Fruit fly (Drosophila melanogaster) whole organism, embryonic: Measurements from ENCODE around the gene CG10628.

ENCODE experiments used
- Bgb ChIP-seq: fragments of 200-800 bp; sonication (Bioruptor generic); IDR thresholded peaks from 2 replicates; pipeline ENCODE4 v1.3.6; 2022; ENCODE audit warnings: missing biosample characterization, missing genetic modification characterization; ENCODE audit not compliant: partially characterized antibody
- CG11723 ChIP-seq: fragments of 200-800 bp; sonication (Bioruptor generic); optimal IDR thresholded peaks from 2 replicates; lab custom pipeline; 2017; ENCODE audit warnings: missing biosample characterization, mild to moderate bottlenecking, missing genetic modification characterization
- CG12155 ChIP-seq: fragments of 200-800 bp; sonication (Bioruptor generic); optimal IDR thresholded peaks from 3 replicates; lab custom pipeline; 2016; ENCODE audit warnings: missing biosample characterization, missing genetic modification characterization
- CG1233 ChIP-seq: fragments of 200-800 bp; sonication (Bioruptor generic); optimal IDR thresholded peaks from 4 replicates; lab custom pipeline; 2018; ENCODE audit warnings: missing biosample characterization, mild to moderate bottlenecking, missing genetic modification characterization
- CG12659 ChIP-seq: fragments of 200-800 bp; sonication (Bioruptor generic); optimal IDR thresholded peaks from 3 replicates; lab custom pipeline; 2017; ENCODE audit warnings: mild to moderate bottlenecking, missing biosample characterization, missing genetic modification reagents, missing genetic modification characterization
- CG18599 ChIP-seq: fragments of 200-800 bp; sonication (Bioruptor generic); optimal IDR thresholded peaks from 3 replicates; lab custom pipeline; 2017; ENCODE audit warnings: missing biosample characterization, missing genetic modification characterization, mild to moderate bottlenecking, moderate library complexity, missing genetic modification reagents
- CG2129 ChIP-seq: fragments of 200-800 bp; sonication (Bioruptor generic); IDR thresholded peaks from 2 replicates; pipeline ENCODE4 v1.3.6; 2022; ENCODE audit warnings: missing biosample characterization, missing genetic modification characterization; ENCODE audit not compliant: partially characterized antibody
- CG2889 ChIP-seq: fragments of 200-800 bp; sonication (Bioruptor generic); IDR thresholded peaks from 3 replicates; pipeline ENCODE4 v1.3.6; 2022; ENCODE audit warnings: missing biosample characterization, missing genetic modification characterization
- CG4854 ChIP-seq: fragments of 200-800 bp; sonication (Bioruptor generic); optimal IDR thresholded peaks from 2 replicates; lab custom pipeline; 2016; ENCODE audit warnings: missing biosample characterization, missing genetic modification characterization, inconsistent platforms
- CG6272 ChIP-seq: fragments of 200-800 bp; sonication (Bioruptor generic); IDR thresholded peaks from 2 replicates; pipeline ENCODE4 v1.3.6; 2022; ENCODE audit warnings: missing biosample characterization, missing genetic modification characterization
- CG6765 ChIP-seq: fragments of 200-800 bp; sonication (Bioruptor generic); optimal IDR thresholded peaks from 3 replicates; lab custom pipeline; 2017; ENCODE audit warnings: missing biosample characterization, mild to moderate bottlenecking, missing genetic modification characterization
- CG7556 ChIP-seq: fragments of 200-800 bp; sonication (Bioruptor generic); optimal IDR thresholded peaks from 2 replicates; lab custom pipeline; 2017; ENCODE audit warnings: missing biosample characterization, mild to moderate bottlenecking, missing genetic modification characterization
- CG8359 ChIP-seq: fragments of 200-800 bp; sonication (Bioruptor generic); optimal IDR thresholded peaks from 2 replicates; lab custom pipeline; 2017; ENCODE audit warnings: missing biosample characterization, mild to moderate bottlenecking, missing genetic modification characterization, borderline replicate concordance
- CoRest ChIP-seq: fragments of 200-800 bp; sonication (Bioruptor generic); optimal IDR thresholded peaks from 3 replicates; lab custom pipeline; 2018; ENCODE audit warnings: missing biosample characterization, mild to moderate bottlenecking, missing genetic modification characterization, moderate library complexity
- D ChIP-seq, 2 experiments: fragments of 200-800 bp in 1 of 2; fragments of >200 bp in 1 of 2; sonication (Bioruptor generic) in 1 of 2; optimal IDR thresholded peaks; 2 replicates in 1 of 2; 3 replicates in 1 of 2; lab custom pipeline; 2017; ENCODE audit warnings: mild to moderate bottlenecking in 1 of 2, missing biosample characterization in 1 of 2, missing genetic modification characterization in 1 of 2, missing genetic modification reagents in 1 of 2
- Dad ChIP-seq: fragments of 200-800 bp; sonication (Bioruptor generic); optimal IDR thresholded peaks from 3 replicates; lab custom pipeline; 2016; ENCODE audit warnings: missing biosample characterization, missing genetic modification characterization
- Deaf1 ChIP-seq: fragments of 200-800 bp; optimal IDR thresholded peaks from 3 replicates; lab custom pipeline; 2019; ENCODE audit warnings: missing biosample characterization, mild to moderate bottlenecking, missing genetic modification characterization, moderate library complexity
- Doc2 ChIP-seq: fragments of 200-800 bp; sonication (Bioruptor generic); IDR thresholded peaks from 2 replicates; pipeline ENCODE4 v1.3.6; 2022; ENCODE audit warnings: missing biosample characterization, missing genetic modification characterization
- ERR ChIP-seq: fragments of 200-800 bp; sonication (Bioruptor generic); optimal IDR thresholded peaks from 2 replicates; lab custom pipeline; 2016; ENCODE audit warnings: missing biosample characterization, missing genetic modification characterization
- Fer3 ChIP-seq: fragments of 200-800 bp; sonication (Bioruptor generic); optimal IDR thresholded peaks from 2 replicates; lab custom pipeline; 2018; ENCODE audit warnings: missing biosample characterization, mild to moderate bottlenecking, missing genetic modification characterization, moderate library complexity
- H15 ChIP-seq: fragments of 200-800 bp; sonication (Bioruptor generic); IDR thresholded peaks from 3 replicates; pipeline ENCODE4 v1.3.6; 2022; ENCODE audit warnings: missing biosample characterization, missing genetic modification characterization
- HmgD ChIP-seq: fragments of 200-800 bp; sonication (Bioruptor generic); optimal IDR thresholded peaks from 3 replicates; lab custom pipeline; 2016; ENCODE audit warnings: missing biosample characterization, missing genetic modification characterization
- NC2β ChIP-seq: fragments of 200-800 bp; sonication (Bioruptor generic); optimal IDR thresholded peaks from 2 replicates; lab custom pipeline; 2016; ENCODE audit warnings: missing biosample characterization, missing genetic modification characterization
- Oaz ChIP-seq: fragments of 200-800 bp; sonication (Bioruptor generic); IDR thresholded peaks from 2 replicates; pipeline ENCODE4 v1.3.6; 2022; ENCODE audit warnings: missing biosample characterization, missing genetic modification characterization
- Optix ChIP-seq: fragments of 200-800 bp; sonication (Bioruptor generic); IDR thresholded peaks from 3 replicates; pipeline ENCODE4 v1.3.6; 2022; ENCODE audit warnings: missing biosample characterization, missing genetic modification characterization
- Xbp1 ChIP-seq: fragments of 200-800 bp; sonication (Bioruptor generic); optimal IDR thresholded peaks from 3 replicates; lab custom pipeline; 2016; ENCODE audit warnings: missing biosample characterization, mild to moderate bottlenecking, missing genetic modification characterization
- abd-A ChIP-seq: fragments of 200-800 bp; sonication (Bioruptor generic); optimal IDR thresholded peaks from 3 replicates; lab custom pipeline; 2019; ENCODE audit warnings: missing biosample characterization, mild to moderate bottlenecking, missing genetic modification characterization, moderate library complexity
- bab2 ChIP-seq: fragments of 200-800 bp; sonication (Bioruptor generic); optimal IDR thresholded peaks from 2 replicates; lab custom pipeline; 2016; ENCODE audit warnings: missing biosample characterization, missing genetic modification characterization
- bbx ChIP-seq: fragments of 200-800 bp; sonication (Bioruptor generic); IDR thresholded peaks from 2 replicates; pipeline ENCODE4 v1.3.6; 2022; ENCODE audit warnings: missing biosample characterization, missing genetic modification characterization; ENCODE audit not compliant: partially characterized antibody
- cg ChIP-seq: fragments of 200-800 bp; sonication (Bioruptor generic); optimal IDR thresholded peaks from 3 replicates; lab custom pipeline; 2019; ENCODE audit warnings: missing biosample characterization, mild to moderate bottlenecking, missing genetic modification characterization, moderate library complexity
- corto ChIP-seq: fragments of 200-800 bp; sonication (Bioruptor generic); optimal IDR thresholded peaks from 2 replicates; lab custom pipeline; 2016; ENCODE audit warnings: missing biosample characterization, mild to moderate bottlenecking, missing genetic modification characterization, moderate library complexity
- crol ChIP-seq: fragments of 200-800 bp; sonication (Bioruptor generic); IDR thresholded peaks from 2 replicates; pipeline ENCODE4 v1.3.6; 2022; ENCODE audit warnings: missing biosample characterization, missing genetic modification characterization
- dati ChIP-seq: fragments of 200-800 bp; sonication (Bioruptor generic); IDR thresholded peaks from 2 replicates; pipeline ENCODE4 v1.3.6; 2022; ENCODE audit warnings: missing biosample characterization, missing genetic modification characterization
- disco-r ChIP-seq: fragments of 200-800 bp; sonication (Bioruptor generic); optimal IDR thresholded peaks from 2 replicates; lab custom pipeline; 2016; ENCODE audit warnings: missing biosample characterization, missing genetic modification characterization
- fd3F ChIP-seq: fragments of 200-800 bp; sonication (Bioruptor generic); optimal IDR thresholded peaks from 2 replicates; lab custom pipeline; 2018; ENCODE audit warnings: missing biosample characterization, mild to moderate bottlenecking, missing genetic modification characterization, moderate library complexity
- fd96Cb ChIP-seq: fragments of 200-800 bp; sonication (Bioruptor generic); optimal IDR thresholded peaks from 2 replicates; lab custom pipeline; 2018; ENCODE audit warnings: missing biosample characterization, mild to moderate bottlenecking, missing genetic modification characterization, moderate library complexity
- gro ChIP-seq: fragments of 200-800 bp; sonication (Bioruptor generic); optimal IDR thresholded peaks from 2 replicates; lab custom pipeline; 2016; ENCODE audit warnings: missing biosample characterization, missing genetic modification characterization
- jumu ChIP-seq: fragments of 200-800 bp; sonication (Bioruptor generic); optimal IDR thresholded peaks from 3 replicates; lab custom pipeline; 2016; ENCODE audit warnings: missing biosample characterization, missing genetic modification characterization
- kay ChIP-seq: fragments of 200-800 bp; sonication (Bioruptor generic); optimal IDR thresholded peaks from 2 replicates; lab custom pipeline; 2016; ENCODE audit warnings: missing biosample characterization, missing genetic modification characterization
- lmd ChIP-seq: fragments of 200-800 bp; sonication (Bioruptor generic); IDR thresholded peaks from 2 replicates; pipeline ENCODE4 v1.3.6; 2022; ENCODE audit warnings: missing biosample characterization, missing genetic modification characterization
- maf-S ChIP-seq: fragments of 200-800 bp; sonication (Bioruptor generic); optimal IDR thresholded peaks from 2 replicates; lab custom pipeline; 2016; ENCODE audit warnings: missing biosample characterization, missing genetic modification characterization
- nmo ChIP-seq: fragments of 200-800 bp; sonication (Bioruptor generic); optimal IDR thresholded peaks from 2 replicates; lab custom pipeline; 2018; ENCODE audit warnings: missing biosample characterization, mild to moderate bottlenecking, missing genetic modification characterization, moderate library complexity
- p53 ChIP-seq: fragments of 200-800 bp; sonication (Bioruptor generic); optimal IDR thresholded peaks from 2 replicates; lab custom pipeline; 2016; ENCODE audit warnings: missing biosample characterization, missing genetic modification characterization
- phol ChIP-seq: fragments of 200-800 bp; sonication (Bioruptor generic); optimal IDR thresholded peaks from 3 replicates; lab custom pipeline; 2018; ENCODE audit warnings: missing biosample characterization, mild to moderate bottlenecking, missing genetic modification characterization, moderate library complexity
- pita ChIP-seq: fragments of 200-800 bp; sonication (Bioruptor generic); optimal IDR thresholded peaks from 2 replicates; lab custom pipeline; 2017; ENCODE audit warnings: missing biosample characterization, mild to moderate bottlenecking, missing genetic modification characterization
- sc ChIP-seq, 3 experiments: fragments of >200 bp in 2 of 3; fragments of 200-800 bp in 1 of 3; sonication (Bioruptor generic) in 1 of 3; optimal IDR thresholded peaks; 2 replicates in 2 of 3; 3 replicates in 1 of 3; lab custom pipeline; 2017; ENCODE audit warnings: mild to moderate bottlenecking in 1 of 3, missing biosample characterization in 1 of 3, missing genetic modification characterization in 1 of 3, missing genetic modification reagents in 1 of 3
- shn ChIP-seq: fragments of 200-800 bp; sonication (Bioruptor generic); optimal IDR thresholded peaks from 3 replicates; lab custom pipeline; 2016; ENCODE audit warnings: missing biosample characterization, missing genetic modification characterization
- tna ChIP-seq: fragments of 200-800 bp; sonication (Bioruptor generic); IDR thresholded peaks from 2 replicates; pipeline ENCODE4 v1.3.6; 2022; ENCODE audit warnings: missing biosample characterization, missing genetic modification characterization; ENCODE audit not compliant: partially characterized antibody
- ttk ChIP-seq: fragments of 200-800 bp; sonication (Bioruptor generic); IDR thresholded peaks from 2 replicates; pipeline ENCODE4 v2.1.2; 2022; ENCODE audit warnings: missing biosample characterization, missing genetic modification characterization
- wdn ChIP-seq: fragments of 200-800 bp; sonication (Bioruptor generic); IDR thresholded peaks from 2 replicates; pipeline ENCODE4 v1.3.6; 2022; ENCODE audit warnings: missing biosample characterization, missing genetic modification characterization
- yki ChIP-seq: fragments of >200 bp; optimal IDR thresholded peaks from 3 replicates; lab custom pipeline; 2018

The CG10628 gene

DNA sequence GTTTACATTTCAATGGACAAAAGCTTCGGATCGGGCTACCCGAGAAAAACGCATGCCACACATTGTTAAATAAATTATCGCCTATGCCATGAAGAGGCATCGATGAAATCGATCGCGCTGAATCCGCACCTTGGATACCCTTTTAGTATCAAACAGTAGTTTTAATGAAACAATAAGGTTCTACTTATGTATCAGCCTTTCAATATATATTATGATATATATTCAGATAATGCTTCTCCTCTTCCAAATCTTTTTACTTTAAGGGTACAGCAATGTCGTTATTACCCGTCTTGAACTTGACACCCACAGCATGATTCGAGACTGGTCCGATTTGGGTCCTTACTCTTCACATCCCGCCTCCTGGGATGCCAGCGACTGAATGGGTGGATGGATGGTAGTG is 41.5 kb upstream of the CG10628 start (continued):
- TF ChIP-seq disco-r (GFP tag; lab: Kevin White, UChicago) (no peak), CG18599 (peak; percentile 36), Doc2 (GFP tag; lab: Robert Waterston, UW) (no peak), CG12155 (GFP tag; lab: Kevin White, UChicago) (no peak), p53 (no peak), kay (GFP tag; lab: Kevin White, UChicago) (no peak), ttk (no peak), Dad (no peak), phol (peak; percentile 40), jumu (GFP tag; lab: Kevin White, UChicago) (no peak), wdn (GFP tag; lab: Robert Waterston, UW) (no peak), fd96Cb (tag; lab: Kevin White, UChicago) (peak; percentile 41), pita (GFP tag; lab: Kevin White, UChicago) (no peak), sc (optimal IDR thresholded peaks at IDR 0.05; lab: Kevin White, UChicago) (no peak), sc (GFP tag; optimal IDR thresholded peaks at IDR 0.05; lab: Kevin White, UChicago) (no peak), CoRest (tag; lab: Kevin White, UChicago) (peak; percentile 43), CG8359 (no peak), CG6765 (GFP tag; lab: Kevin White, UChicago) (no peak), shn (GFP tag; lab: Kevin White, UChicago) (no peak), lmd (GFP tag; lab: Robert Waterston, UW) (no peak), Optix (GFP tag; lab: Robert Waterston, UW) (no peak), nmo (peak; percentile 14), dati (GFP tag; lab: Robert Waterston, UW) (no peak), CG4854 (GFP tag; lab: Kevin White, UChicago) (no peak), D (optimal IDR thresholded peaks at IDR 0.05; lab: Kevin White, UChicago) (no peak), D (GFP tag; optimal IDR thresholded peaks at IDR 0.05; lab: Kevin White, UChicago) (peak; percentile 22), CG7556 (GFP tag; lab: Kevin White, UChicago) (peak; percentile 30), yki (no peak), Oaz (no peak), Fer3 (peak; percentile 14), H15 (GFP tag; lab: Robert Waterston, UW) (no peak), bbx (GFP tag; lab: Robert Waterston, UW) (no peak), CG2129 (GFP tag; lab: Robert Waterston, UW) (no peak), CG11723 (GFP tag; lab: Kevin White, UChicago) (no peak), HmgD (GFP tag; lab: Kevin White, UChicago) (no peak), CG1233 (GFP tag; lab: Kevin White, UChicago) (no peak), NC2β (GFP tag; lab: Kevin White, UChicago) (no peak), gro (GFP tag; lab: Kevin White, UChicago) (no peak), cg (GFP tag; lab: Kevin White, UChicago) (no peak), Bgb (GFP tag; lab: Robert Waterston, UW) (no peak), CG12659 (GFP tag; lab: Kevin White, UChicago) (no peak), Deaf1 (tag; lab: Kevin White, UChicago) (no peak), tna (GFP tag; lab: Robert Waterston, UW) (no peak), maf-S (GFP tag; lab: Kevin White, UChicago) (no peak), CG2889 (GFP tag; lab: Robert Waterston, UW) (no peak), corto (GFP tag; lab: Kevin White, UChicago) (no peak), CG6272 (GFP tag; lab: Robert Waterston, UW) (no peak), abd-A (tag; lab: Kevin White, UChicago) (no peak), Xbp1 (peak; percentile 4), bab2 (no peak), fd3F (no peak), ERR (no peak), crol (GFP tag; lab: Robert Waterston, UW) (no peak)
